Worm (Caenorhabditis elegans) whole organism, L1 larva: Measurements from ENCODE around the gene T25E4.2.

ENCODE experiments used
- lir-3 ChIP-seq: sonication (generic microtip); optimal IDR thresholded peaks from 2 replicates; lab custom pipeline; 2016; ENCODE audit warnings: mild to moderate bottlenecking, missing genetic modification characterization, moderate library complexity, missing compliant biosample characterization; ENCODE audit not compliant: poor library complexity
- snpc-4 ChIP-seq: fragments of 150-350 bp; optimal IDR thresholded peaks from 2 replicates; lab custom pipeline; 2014; ENCODE audit warnings: missing biosample characterization, missing genetic modification characterization

DNA sequence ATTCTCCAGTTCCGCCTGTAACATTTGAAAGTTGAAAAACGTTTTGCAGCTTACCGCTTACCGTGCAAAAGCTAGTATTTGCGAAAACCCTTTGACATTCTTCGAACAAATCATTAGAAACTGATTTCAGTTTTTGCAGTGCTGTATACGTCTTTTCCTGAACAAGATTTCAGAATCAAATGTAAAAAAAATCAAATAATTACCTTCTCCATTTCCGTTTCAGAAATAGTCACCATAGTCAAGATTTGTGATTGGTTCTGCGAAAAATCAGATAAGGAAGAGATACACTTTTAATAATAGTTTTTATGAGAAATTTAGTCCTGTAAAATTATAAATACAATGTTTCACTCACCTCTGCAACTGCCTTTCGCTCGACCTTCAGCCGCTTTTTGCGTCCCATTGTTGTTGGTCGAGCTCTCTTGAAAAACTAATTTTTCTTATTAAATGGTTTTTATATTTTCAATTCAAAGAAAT lies 50.3 kb downstream of the T25E4.2 start, which contains the start of gene C17C3.9:
- TF ChIP-seq snpc-4 (tag; lab: Kevin White, UChicago) (no peak), lir-3 (no peak)
